Worm (Caenorhabditis elegans): Measurements from ENCODE around the gene F55B11.3.

The F55B11.3 gene

ce11 chrIV:14390023-14390614 is 34.4 kb upstream of the F55B11.3 start:
- TF ChIP-seq odd-2 (tag; optimal IDR thresholded peaks at IDR 0.05) (no peak), hlh-13 (GFP tag; optimal IDR thresholded peaks at IDR 0.05) (no peak), ceh-9 (tag; optimal IDR thresholded peaks at IDR 0.05) (no peak), ceh-2 (tag; optimal IDR thresholded peaks at IDR 0.05) (no peak)

DNA sequence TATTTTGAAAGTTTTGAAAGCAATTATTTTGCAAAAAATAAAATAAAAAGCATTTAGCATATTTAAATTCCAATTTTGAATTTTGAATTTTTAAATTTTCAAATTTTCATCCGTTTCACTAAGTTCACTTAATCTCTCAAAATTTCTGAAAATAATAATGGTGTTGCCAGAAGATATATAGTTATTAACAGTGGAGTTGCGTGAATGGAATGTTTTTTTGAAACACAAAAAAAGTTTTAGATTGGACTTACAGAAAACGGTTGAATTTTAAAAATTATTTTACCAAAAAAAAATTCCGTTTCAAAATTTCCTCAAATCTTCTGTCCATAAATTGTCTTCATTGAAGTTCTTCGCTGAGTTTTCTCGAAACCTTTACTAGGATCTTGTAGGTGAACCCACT is 33.2 kb upstream of the F55B11.3 start:
- TF ChIP-seq sdc-2 (tag; optimal IDR thresholded peaks at IDR 0.05) (no peak), Y22D7AL.16 (tag; optimal IDR thresholded peaks at IDR 0.05) (no peak), ceh-22 (tag; optimal IDR thresholded peaks at IDR 0.05) (no peak), unc-3 (GFP tag; conservative IDR thresholded peaks at IDR 0.05) (no peak), unc-3 (tag; optimal IDR thresholded peaks at IDR 0.05) (no peak), pros-1 (tag; optimal IDR thresholded peaks at IDR 0.05) (no peak), ceh-2 (tag; optimal IDR thresholded peaks at IDR 0.05) (no peak), hlh-8 (tag; optimal IDR thresholded peaks at IDR 0.05) (no peak), ceh-6 (GFP tag; optimal IDR thresholded peaks at IDR 0.05) (no peak), fkh-10 (GFP tag; optimal IDR thresholded peaks at IDR 0.05) (no peak), pha-4 (tag; optimal IDR thresholded peaks at IDR 0.05) (no peak), pha-2 (tag; optimal IDR thresholded peaks at IDR 0.05) (no peak), ceh-24 (tag; optimal IDR thresholded peaks at IDR 0.05) (no peak), tbx-2 (tag; optimal IDR thresholded peaks at IDR 0.05) (no peak), lim-6 (tag; optimal IDR thresholded peaks at IDR 0.05) (no peak), dve-1 (tag; optimal IDR thresholded peaks at IDR 0.05) (no peak), zip-5 (tag; optimal IDR thresholded peaks at IDR 0.05) (no peak)

- TF ChIP-seq ets-4 (tag; optimal IDR thresholded peaks at IDR 0.05) (no peak), pax-1 (tag; optimal IDR thresholded peaks at IDR 0.05) (no peak), pros-1 (tag; optimal IDR thresholded peaks at IDR 0.05) (peak; percentile 48), ceh-31 (tag; optimal IDR thresholded peaks at IDR 0.05) (peak; percentile 31)
Measured at ce11 chrIV:14391746-14392145, 32.8 kb upstream of the F55B11.3 start.

- TF ChIP-seq pqm-1 (tag; optimal IDR thresholded peaks at IDR 0.05) (no peak), hlh-15 (tag; optimal IDR thresholded peaks at IDR 0.05) (no peak), F13H6.1 (tag; optimal IDR thresholded peaks at IDR 0.05) (no peak), npax-4 (tag; optimal IDR thresholded peaks at IDR 0.05) (no peak), hlh-6 (tag; optimal IDR thresholded peaks at IDR 0.05) (no peak), pax-1 (tag; optimal IDR thresholded peaks at IDR 0.05) (no peak), fkh-6 (tag; optimal IDR thresholded peaks at IDR 0.05) (no peak), unc-55 (GFP tag; optimal IDR thresholded peaks at IDR 0.05) (no peak), hlh-8 (tag; optimal IDR thresholded peaks at IDR 0.05) (no peak), pha-2 (tag; optimal IDR thresholded peaks at IDR 0.05) (no peak), tbx-2 (tag; optimal IDR thresholded peaks at IDR 0.05) (no peak), ttx-3 (tag; optimal IDR thresholded peaks at IDR 0.05) (no peak), lim-6 (tag; optimal IDR thresholded peaks at IDR 0.05) (no peak), K02D7.2 (tag; optimal IDR thresholded peaks at IDR 0.05) (no peak), K09A11.1 (tag; optimal IDR thresholded peaks at IDR 0.05; ENCODE audit: insufficient read depth) (no peak), ceh-48 (tag; optimal IDR thresholded peaks at IDR 0.05) (no peak), hlh-30 (tag; optimal IDR thresholded peaks at IDR 0.05; ENCODE audit: insufficient read depth) (no peak), madf-2 (tag; optimal IDR thresholded peaks at IDR 0.05) (no peak), C38D4.7 (GFP tag; optimal IDR thresholded peaks at IDR 0.05) (no peak), odd-2 (tag; optimal IDR thresholded peaks at IDR 0.05) (no peak)
Measured at ce11 chrIV:14393838-14394237, 30.7 kb upstream of the F55B11.3 start, which contains the start of gene clc-8. clc-8 (plus strand) TSS chrIV:14394138.
